Worm (Caenorhabditis elegans) whole organism, mixed stage, embryonic: ENCODE results near the gene gly-1.

Experiments
- snpc-4 ChIP-seq: fragments of 150-350 bp; optimal IDR thresholded peaks from 2 replicates; lab custom pipeline; 2014; ENCODE audit warnings: missing biosample characterization, missing genetic modification characterization
- zip-8 ChIP-seq: fragments of 150-350 bp; optimal IDR thresholded peaks from 2 replicates; lab custom pipeline; 2014; ENCODE audit warnings: missing biosample characterization, missing genetic modification characterization

- TF ChIP-seq snpc-4 (no peak), zip-8 (no peak)
Measured at ce11 chrII:10868670-10869246, 33.2 kb downstream of the gly-1 start, which contains the start of the genes gmps-1 and cap-2.
